Fruit fly (Drosophila melanogaster): ENCODE results near the gene CG12541.

DNA sequence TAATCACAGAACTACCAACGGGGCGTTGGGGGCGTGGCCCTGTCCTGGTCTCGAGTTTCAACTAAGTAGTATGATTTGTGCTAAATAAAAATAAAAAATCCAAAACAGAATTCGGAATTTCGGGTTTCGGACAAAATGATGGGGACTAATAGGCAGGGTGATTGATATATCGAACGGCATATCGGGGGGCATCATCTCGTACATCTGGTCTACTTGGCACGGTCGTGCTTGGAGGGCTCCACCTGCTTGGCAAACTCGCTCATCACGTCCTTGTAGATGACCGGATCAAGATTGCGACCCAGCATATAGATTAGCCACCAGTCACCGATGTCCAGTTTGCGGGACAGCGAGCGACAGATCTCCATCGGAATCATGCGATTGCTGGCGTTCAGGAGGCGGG lies 91.6 kb downstream of the CG12541 start:
- no peak for TF ChIP-seq CG3163 (GFP tag; optimal IDR thresholded peaks at IDR 0.05)
- TF ChIP-seq pnt (GFP tag; optimal IDR thresholded peaks at IDR 0.05) = no peak
- no peak for TF ChIP-seq btn (GFP tag; optimal IDR thresholded peaks at IDR 0.05)
- no peak for TF ChIP-seq CG15514 (GFP tag; optimal IDR thresholded peaks at IDR 0.05)
- no peak for TF ChIP-seq CG16815 (GFP tag; optimal IDR thresholded peaks at IDR 0.05)
- no peak for TF ChIP-seq CG14860 (GFP tag; IDR thresholded peaks at IDR 0.05; ENCODE audit: partially characterized antibody)
- TF ChIP-seq tna (GFP tag; IDR thresholded peaks at IDR 0.05; ENCODE audit: partially characterized antibody) = no peak

Data from whole organism, embryonic.